Fruit fly (Drosophila melanogaster) Kc167 (cell line): Measurements from ENCODE around the gene frtz.

Source experiments
- Myc ChIP-seq: fragments of >200 bp; optimal IDR thresholded peaks from 2 replicates; lab custom pipeline; 2017; ENCODE audit warnings: missing external identifiers
- Sin3A ChIP-seq: fragments of >200 bp; optimal IDR thresholded peaks from 2 replicates; lab custom pipeline; 2018; ENCODE audit warnings: missing external identifiers
- psq ChIP-seq: fragments of >200 bp; optimal IDR thresholded peaks from 2 replicates; lab custom pipeline; 2017; ENCODE audit warnings: missing external identifiers

DNA sequence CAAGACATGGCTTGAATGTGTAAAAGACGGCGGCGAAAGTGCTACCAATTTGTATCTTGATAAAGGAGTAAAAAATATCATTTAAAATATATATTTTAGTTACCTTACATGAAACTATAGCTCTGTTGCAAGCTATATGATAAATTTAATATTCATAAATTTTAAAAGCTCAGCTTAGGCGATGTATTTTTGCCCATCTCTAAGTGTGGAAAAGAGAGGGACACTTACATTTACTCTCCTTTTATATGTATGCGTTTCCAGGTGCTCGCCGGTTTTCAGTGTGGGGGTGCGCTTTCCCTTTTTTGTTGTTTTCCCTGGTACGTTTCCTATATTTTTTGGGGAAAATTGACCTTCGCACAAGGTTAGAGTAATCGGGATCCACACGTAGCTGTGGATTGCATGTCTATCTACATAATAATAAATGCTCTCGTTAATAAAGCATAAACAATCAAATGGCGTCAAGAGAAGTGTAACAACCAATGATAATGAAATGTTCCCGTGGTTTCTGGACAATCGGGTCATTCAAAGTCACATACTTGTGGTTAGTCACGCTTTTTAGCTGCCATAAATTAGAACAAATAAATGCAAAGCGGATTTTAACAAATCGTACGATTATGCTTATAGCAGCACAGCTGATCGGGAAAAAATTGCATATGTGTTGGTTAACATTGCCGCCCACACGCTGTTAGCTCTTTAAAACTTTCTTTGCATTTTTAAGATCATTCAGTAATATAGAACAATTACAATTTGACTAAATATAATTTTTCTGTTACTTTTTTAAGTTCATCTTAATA lies 12.4 kb upstream of the frtz start:
- TF ChIP-seq psq (lab: Kevin White, UChicago), result no peak
- TF ChIP-seq Sin3A (lab: Kevin White, UChicago), result no peak
- no peak for TF ChIP-seq Myc
